Worm (Caenorhabditis elegans) whole organism, L1 larva: ENCODE measurements around the gene F15A8.1.

Experiments
- aly-2 ChIP-seq: fragments of 150-350 bp; optimal IDR thresholded peaks from 2 replicates; lab custom pipeline; 2014; ENCODE audit warnings: missing biosample characterization, missing genetic modification characterization
- ama-1 ChIP-seq: fragments of 150-350 bp; optimal IDR thresholded peaks from 2 replicates; lab custom pipeline; 2014
- egl-27 ChIP-seq, 2 experiments: fragments of 150-350 bp in 1 of 2; sonication (generic microtip); optimal IDR thresholded peaks; 3 replicates each; lab custom pipeline; 2017 to 2018; ENCODE audit warnings: missing biosample characterization in 2 of 2, missing genetic modification characterization in 2 of 2, missing genetic modification reagents in 2 of 2
- fos-1 ChIP-seq: fragments of 150-350 bp; optimal IDR thresholded peaks from 2 replicates; lab custom pipeline; 2014; ENCODE audit warnings: missing biosample characterization, missing genetic modification characterization
- isw-1 ChIP-seq: fragments of 200-800 bp; sonication (Bioruptor generic); IDR thresholded peaks from 2 replicates; pipeline ENCODE4 v1.3.6; 2022; ENCODE audit warnings: missing genetic modification characterization, missing compliant biosample characterization
- mep-1 ChIP-seq: fragments of 150-350 bp; optimal IDR thresholded peaks from 2 replicates; lab custom pipeline; 2014; ENCODE audit warnings: missing biosample characterization, missing genetic modification characterization
- nhr-76 ChIP-seq: sonication (generic microtip); optimal IDR thresholded peaks from 2 replicates; lab custom pipeline; 2017; ENCODE audit warnings: missing biosample characterization, missing genetic modification characterization
- nhr-90 ChIP-seq: sonication (generic microtip); optimal IDR thresholded peaks from 2 replicates; lab custom pipeline; 2016; ENCODE audit warnings: mild to moderate bottlenecking, missing genetic modification characterization, missing compliant biosample characterization; ENCODE audit not compliant: poor library complexity
- rnt-1 ChIP-seq: sonication (generic microtip); optimal IDR thresholded peaks from 2 replicates; lab custom pipeline; 2016; ENCODE audit warnings: mild to moderate bottlenecking, missing genetic modification characterization, moderate library complexity, missing compliant biosample characterization
- snpc-4 ChIP-seq: fragments of 150-350 bp; optimal IDR thresholded peaks from 2 replicates; lab custom pipeline; 2014; ENCODE audit warnings: missing biosample characterization, missing genetic modification characterization
- sox-4 ChIP-seq: sonication (generic microtip); optimal IDR thresholded peaks from 2 replicates; lab custom pipeline; 2016; ENCODE audit warnings: missing genetic modification characterization, missing compliant biosample characterization

ce11 chrX:4438823-4439222 lies 1.9 kb upstream of the F15A8.1 start:
- TF ChIP-seq fos-1 (tag; lab: Kevin White, UChicago) (no peak), isw-1 (no peak), snpc-4 (tag; lab: Kevin White, UChicago) (no peak), sox-4 (no peak), nhr-90 (tag; lab: Kevin White, UChicago) (no peak), egl-27 (tag; optimal IDR thresholded peaks at IDR 0.05; lab: Kevin White, UChicago) (no peak), mep-1 (tag; lab: Kevin White, UChicago) (no peak), nhr-76 (tag; lab: Kevin White, UChicago) (no peak), rnt-1 (tag; lab: Kevin White, UChicago) (no peak), ama-1 (lab: Kevin White, UChicago) (no peak), aly-2 (tag; lab: Kevin White, UChicago) (no peak)
